Worm (Caenorhabditis elegans): Measurements from ENCODE around the gene nog-1.

nog-1 gene

ce11 chrIV:427100-427908 is 33.6 kb downstream of the nog-1 start (continued):
- TF ChIP-seq tbx-9 (tag; optimal IDR thresholded peaks at IDR 0.05; ENCODE audit: borderline replicate concordance) (peak; percentile 24), lin-54 (GFP tag; optimal IDR thresholded peaks at IDR 0.05) (peak; percentile 32), rcor-1 (GFP tag; IDR thresholded peaks at IDR 0.05) (peak; percentile 68), ztf-22 (GFP tag; optimal IDR thresholded peaks at IDR 0.05) (no peak), ceh-58 (GFP tag; IDR thresholded peaks at IDR 0.05) (0 out of 2 replicates have a peak, but pooled peaks have one; percentile 66), akir-1 (GFP tag; optimal IDR thresholded peaks at IDR 0.05) (no peak), F57C9.4 (tag; optimal IDR thresholded peaks at IDR 0.05) (peak; percentile 16), pbrm-1 (GFP tag; IDR thresholded peaks at IDR 0.05) (peak; percentile 9; the same call in 1 of the 2 replicates), T26A5.8 (tag; optimal IDR thresholded peaks at IDR 0.05) (no peak), snpc-3.4 (tag; optimal IDR thresholded peaks at IDR 0.05) (peak; percentile 54), ekl-4 (GFP tag; IDR thresholded peaks at IDR 0.05) (peak; percentile 67; the same call in 1 of the 2 replicates), nfyb-1 (GFP tag; IDR thresholded peaks at IDR 0.05) (0 out of 2 replicates have a peak, but pooled peaks have one; percentile 22), Y95B8A.8 (GFP tag; IDR thresholded peaks at IDR 0.05) (no peak), athp-1 (tag; optimal IDR thresholded peaks at IDR 0.05) (peak; percentile 17), lin-26 (GFP tag; IDR thresholded peaks at IDR 0.05) (peak; percentile 65; the same call in 1 of the 2 replicates), madf-8 (GFP tag; conservative IDR thresholded peaks at IDR 0.05) (no peak), unc-62 (GFP tag; optimal IDR thresholded peaks at IDR 0.05) (no peak)

ce11 chrIV:428869-429268 is 35.2 kb downstream of the nog-1 start, which contains the start of gene Y66H1A.5:
Gene Y66H1A.5 (minus strand): TSS chrIV:429133.
- TF ChIP-seq B0035.1 (tag; optimal IDR thresholded peaks at IDR 0.05), result no peak
- TF ChIP-seq nhr-80 (tag; optimal IDR thresholded peaks at IDR 0.05), result peak; percentile 50
- no peak for TF ChIP-seq tbx-9 (tag; optimal IDR thresholded peaks at IDR 0.05; ENCODE audit: borderline replicate concordance)
- TF ChIP-seq madf-3 (GFP tag; IDR thresholded peaks at IDR 0.05), result 0 out of 2 replicates have a peak, but pooled peaks have one; percentile 53
- TF ChIP-seq let-607 (tag; optimal IDR thresholded peaks at IDR 0.05), result peak in 1 of 2 experiments; percentile 16
- TF ChIP-seq tlf-1 (GFP tag; optimal IDR thresholded peaks at IDR 0.05), result peak; percentile 37
- TF ChIP-seq aptf-2 (GFP tag; conservative IDR thresholded peaks at IDR 0.05), result no peak

- TF ChIP-seq pha-4 (tag; optimal IDR thresholded peaks at IDR 0.05), result no peak
- TF ChIP-seq hmg-20 (GFP tag; IDR thresholded peaks at IDR 0.05), result no peak
- no peak for TF ChIP-seq tbx-9 (tag; optimal IDR thresholded peaks at IDR 0.05; ENCODE audit: borderline replicate concordance)
Observed at ce11 chrIV:438384-438783, 44.7 kb downstream of the nog-1 start.

ce11 chrIV:440509-440908 is 46.8 kb downstream of the nog-1 start, which contains the start of gene hum-8:
Gene hum-8 (minus strand): TSS chrIV:440554.
- TF ChIP-seq nhr-80 (tag; optimal IDR thresholded peaks at IDR 0.05), result peak; percentile 83
- TF ChIP-seq hrde-1 (tag; optimal IDR thresholded peaks at IDR 0.05; ENCODE audit: borderline replicate concordance), result no peak
- peak; percentile 58 for TF ChIP-seq pha-4 (tag; optimal IDR thresholded peaks at IDR 0.05)

ce11 chrIV:443622-444021 is 49.9 kb downstream of the nog-1 start, which contains the start of gene mrpl-55:
Gene mrpl-55 (plus strand): TSS chrIV:443985.
- TF ChIP-seq athp-1 (tag; optimal IDR thresholded peaks at IDR 0.05) (peak; percentile 49), dpl-1 (GFP tag; optimal IDR thresholded peaks at IDR 0.05) (peak; percentile 84), attf-5 (GFP tag; optimal IDR thresholded peaks at IDR 0.05) (peak; percentile 79), hsf-1 (GFP tag; IDR thresholded peaks at IDR 0.05) (no peak), ztf-26 (tag; optimal IDR thresholded peaks at IDR 0.05) (peak; percentile 68), mxl-1 (tag; optimal IDR thresholded peaks at IDR 0.05) (no peak), T26A5.8 (tag; optimal IDR thresholded peaks at IDR 0.05) (no peak), egrh-3 (GFP tag; IDR thresholded peaks at IDR 0.05) (no peak), mcd-1 (GFP tag; IDR thresholded peaks at IDR 0.05) (peak; percentile 98), lin-54 (GFP tag; optimal IDR thresholded peaks at IDR 0.05) (peak; percentile 87), K12H6.12 (tag; optimal IDR thresholded peaks at IDR 0.05) (peak; percentile 29), attf-3 (GFP tag; conservative IDR thresholded peaks at IDR 0.05) (0 out of 2 replicates have a peak, but pooled peaks have one; percentile 24), dox-1 (GFP tag; IDR thresholded peaks at IDR 0.05) (peak; percentile 63; the same call in 1 of the 2 replicates), snpc-1.3 (tag; optimal IDR thresholded peaks at IDR 0.05; ENCODE audit: insufficient read depth) (peak; percentile 33), let-526 (GFP tag; IDR thresholded peaks at IDR 0.05) (no peak), F52B5.7 (tag; optimal IDR thresholded peaks at IDR 0.05) (no peak), nhr-90 (tag; optimal IDR thresholded peaks at IDR 0.05) (no peak)

Measured in whole organism, young adult.